Worm (Caenorhabditis elegans) whole organism, young adult: Measurements from ENCODE around the gene snpc-1.2.

Experiments used
- B0019.2 ChIP-seq: fragments of 200-800 bp; sonication (Bioruptor generic); conservative IDR thresholded peaks from 2 replicates; pipeline ENCODE4 v1.3.6; 2022; ENCODE audit warnings: missing genetic modification reagents, missing genetic modification characterization, missing compliant biosample characterization
- B0336.3 ChIP-seq: fragments of 200-800 bp; sonication (Bioruptor generic); IDR thresholded peaks from 2 replicates; pipeline ENCODE4 v1.3.6; 2022; ENCODE audit warnings: missing genetic modification characterization, missing compliant biosample characterization
- C17E4.6 ChIP-seq: fragments of 200-800 bp; sonication (Bioruptor generic); IDR thresholded peaks from 2 replicates; pipeline ENCODE4 v1.3.6; 2022; ENCODE audit warnings: missing genetic modification reagents, missing genetic modification characterization, missing compliant biosample characterization
- D2030.7 ChIP-seq: fragments of 200-800 bp; sonication (Bioruptor generic); IDR thresholded peaks from 2 replicates; pipeline ENCODE4 v1.3.6; 2022; ENCODE audit warnings: missing genetic modification reagents, missing genetic modification characterization, missing compliant biosample characterization
- F33H1.4 ChIP-seq: fragments of 200-800 bp; sonication (Bioruptor generic); IDR thresholded peaks from 2 replicates; pipeline ENCODE4 v1.3.6; 2022; ENCODE audit warnings: missing genetic modification reagents, missing genetic modification characterization, missing compliant biosample characterization
- F57A8.1 ChIP-seq: fragments of 200-800 bp; sonication (Bioruptor generic); optimal IDR thresholded peaks from 2 replicates; lab custom pipeline; 2018; ENCODE audit warnings: mild to moderate bottlenecking, missing genetic modification characterization, moderate library complexity, missing compliant biosample characterization
- T07F8.4 ChIP-seq: sonication (generic microtip); optimal IDR thresholded peaks from 2 replicates; lab custom pipeline; 2016; ENCODE audit warnings: mild to moderate bottlenecking, missing genetic modification characterization, moderate library complexity, missing compliant biosample characterization
- Y53G8AR.9 ChIP-seq: fragments of 200-800 bp; sonication (Bioruptor generic); conservative IDR thresholded peaks from 2 replicates; pipeline ENCODE4 v1.3.6; 2022; ENCODE audit warnings: missing genetic modification reagents, missing genetic modification characterization, missing compliant biosample characterization
- Y79H2A.3 ChIP-seq: fragments of 200-800 bp; sonication (Bioruptor generic); conservative IDR thresholded peaks from 2 replicates; pipeline ENCODE4 v1.3.6; 2022; ENCODE audit warnings: missing genetic modification reagents, missing genetic modification characterization, missing compliant biosample characterization
- akir-1 ChIP-seq: fragments of 200-800 bp; sonication (Bioruptor generic); optimal IDR thresholded peaks from 2 replicates; lab custom pipeline; 2018; ENCODE audit warnings: mild to moderate bottlenecking, missing genetic modification characterization, moderate library complexity, missing compliant biosample characterization
- aptf-3 ChIP-seq: fragments of 200-800 bp; sonication (Bioruptor generic); IDR thresholded peaks from 2 replicates; pipeline ENCODE4 v1.3.6; 2022; ENCODE audit warnings: missing genetic modification characterization, missing compliant biosample characterization
- atf-7 ChIP-seq: sonication (generic microtip); optimal IDR thresholded peaks from 2 replicates; lab custom pipeline; 2017; ENCODE audit warnings: mild to moderate bottlenecking, missing genetic modification characterization, missing compliant biosample characterization
- attf-3 ChIP-seq: fragments of 200-800 bp; sonication (Bioruptor generic); conservative IDR thresholded peaks from 2 replicates; pipeline ENCODE4 v1.3.6; 2022; ENCODE audit warnings: missing genetic modification reagents, missing genetic modification characterization, missing compliant biosample characterization
- ceh-79 ChIP-seq: sonication (generic microtip); optimal IDR thresholded peaks from 2 replicates; lab custom pipeline; 2017; ENCODE audit warnings: mild to moderate bottlenecking, missing genetic modification characterization, missing compliant biosample characterization
- ceh-91 ChIP-seq: fragments of 200-800 bp; sonication (Bioruptor generic); IDR thresholded peaks from 2 replicates; pipeline ENCODE4 v1.3.6; 2022; ENCODE audit warnings: missing genetic modification reagents, missing genetic modification characterization, missing compliant biosample characterization
- dpl-1 ChIP-seq: fragments of 150-350 bp; optimal IDR thresholded peaks from 2 replicates; lab custom pipeline; 2014; ENCODE audit warnings: missing biosample characterization, missing genetic modification reagents, missing genetic modification characterization
- efl-1 ChIP-seq: fragments of 150-350 bp; optimal IDR thresholded peaks from 2 replicates; lab custom pipeline; 2014; ENCODE audit warnings: missing biosample characterization, missing genetic modification reagents, missing genetic modification characterization
- egl-44 ChIP-seq: fragments of 200-800 bp; sonication (Bioruptor generic); IDR thresholded peaks from 2 replicates; pipeline ENCODE4 v1.3.6; 2022; ENCODE audit warnings: missing genetic modification reagents, missing genetic modification characterization, missing compliant biosample characterization
- egrh-3 ChIP-seq: fragments of 200-800 bp; sonication (Bioruptor generic); IDR thresholded peaks from 2 replicates; pipeline ENCODE4 v1.3.6; 2022; ENCODE audit warnings: missing genetic modification reagents, missing genetic modification characterization, missing compliant biosample characterization
- lin-26 ChIP-seq: fragments of 200-800 bp; sonication (Bioruptor generic); IDR thresholded peaks from 2 replicates; pipeline ENCODE4 v1.3.6; 2022; ENCODE audit warnings: missing genetic modification reagents, missing genetic modification characterization, missing compliant biosample characterization
- lin-54 ChIP-seq: fragments of 200-800 bp; sonication (Bioruptor generic); optimal IDR thresholded peaks from 2 replicates; lab custom pipeline; 2018; ENCODE audit warnings: mild to moderate bottlenecking, missing genetic modification characterization, missing compliant biosample characterization
- lir-1 ChIP-seq: fragments of 200-800 bp; sonication (Bioruptor generic); conservative IDR thresholded peaks from 2 replicates; pipeline ENCODE4 v1.3.6; 2022; ENCODE audit warnings: missing genetic modification reagents, missing genetic modification characterization, missing compliant biosample characterization
- lsl-1 ChIP-seq: fragments of 200-800 bp; sonication (Bioruptor generic); optimal IDR thresholded peaks from 2 replicates; lab custom pipeline; 2018; ENCODE audit warnings: mild to moderate bottlenecking, missing genetic modification characterization, moderate library complexity, missing compliant biosample characterization
- madf-6 ChIP-seq: fragments of 200-800 bp; sonication (Bioruptor generic); IDR thresholded peaks from 2 replicates; pipeline ENCODE4 v1.3.6; 2022; ENCODE audit warnings: missing genetic modification reagents, missing genetic modification characterization, missing compliant biosample characterization
- madf-8 ChIP-seq: fragments of 200-800 bp; sonication (Bioruptor generic); conservative IDR thresholded peaks from 2 replicates; pipeline ENCODE4 v1.3.6; 2022; ENCODE audit warnings: missing genetic modification reagents, missing genetic modification characterization, missing compliant biosample characterization
- nfyb-1 ChIP-seq: fragments of 200-800 bp; sonication (Bioruptor generic); IDR thresholded peaks from 2 replicates; pipeline ENCODE4 v1.3.6; 2022; ENCODE audit warnings: missing genetic modification reagents, missing genetic modification characterization, missing compliant biosample characterization
- nhr-80 ChIP-seq: sonication (generic microtip); optimal IDR thresholded peaks from 2 replicates; lab custom pipeline; 2016; ENCODE audit warnings: missing genetic modification characterization, missing compliant biosample characterization
- nhr-90 ChIP-seq: sonication (generic microtip); optimal IDR thresholded peaks from 2 replicates; lab custom pipeline; 2016; ENCODE audit warnings: missing genotype, mild to moderate bottlenecking, missing genetic modification characterization, missing compliant biosample characterization
- rec-8 ChIP-seq, 2 experiments: sonication (generic microtip); optimal IDR thresholded peaks; 2 replicates each; lab custom pipeline; 2016; ENCODE audit warnings: mild to moderate bottlenecking in 2 of 2, missing genetic modification characterization in 2 of 2, missing genetic modification reagents in 2 of 2, missing genotype in 2 of 2, missing biosample characterization in 1 of 2, missing compliant biosample characterization in 1 of 2, moderate library complexity in 1 of 2
- snpc-1.1 ChIP-seq: sonication (generic microtip); optimal IDR thresholded peaks from 2 replicates; lab custom pipeline; 2017; ENCODE audit warnings: missing genetic modification characterization, mild to moderate bottlenecking, missing compliant biosample characterization, antibody characterized with exemption, moderate library complexity, missing genotype, missing genetic modification reagents; ENCODE audit not compliant: insufficient read depth
- snpc-1.3 ChIP-seq: sonication (generic microtip); optimal IDR thresholded peaks from 2 replicates; lab custom pipeline; 2017; ENCODE audit warnings: missing genetic modification characterization, mild to moderate bottlenecking, missing compliant biosample characterization, antibody characterized with exemption, moderate library complexity, missing genotype, missing genetic modification reagents; ENCODE audit not compliant: insufficient read depth
- xnd-1 ChIP-seq: sonication (generic microtip); optimal IDR thresholded peaks from 2 replicates; lab custom pipeline; 2016; ENCODE audit warnings: missing genotype, missing genetic modification reagents, missing genetic modification characterization, missing compliant biosample characterization
- zfh-2 ChIP-seq: fragments of 200-800 bp; sonication (Bioruptor generic); conservative IDR thresholded peaks from 2 replicates; pipeline ENCODE4 v1.3.6; 2022; ENCODE audit warnings: missing genetic modification reagents, missing genetic modification characterization, missing compliant biosample characterization
- ztf-18 ChIP-seq: sonication (generic microtip); optimal IDR thresholded peaks from 2 replicates; lab custom pipeline; 2016; ENCODE audit warnings: missing genotype, mild to moderate bottlenecking, missing genetic modification characterization, missing compliant biosample characterization
- ztf-22 ChIP-seq: fragments of 200-800 bp; sonication (Bioruptor generic); optimal IDR thresholded peaks from 2 replicates; lab custom pipeline; 2018; ENCODE audit warnings: mild to moderate bottlenecking, missing genetic modification characterization, moderate library complexity, missing compliant biosample characterization
- ztf-26 ChIP-seq: sonication (generic microtip); optimal IDR thresholded peaks from 2 replicates; lab custom pipeline; 2017; ENCODE audit warnings: missing genetic modification characterization, missing compliant biosample characterization

Gene snpc-1.2

ce11 chrIII:13169464-13169966 lies at the start of gene snpc-1.2, which contains the start of gene Y39E4B.5:
Gene snpc-1.2 (minus strand): TSS chrIII:13169541.
Gene Y39E4B.5 (plus strand): TSS chrIII:13169916.
- TF ChIP-seq rec-8 (tag; optimal IDR thresholded peaks at IDR 0.05; lab: Kevin White, UChicago) = no peak
- no peak for TF ChIP-seq T07F8.4 (tag; lab: Kevin White, UChicago)
- TF ChIP-seq Y79H2A.3 (GFP tag; lab: Robert Waterston, UW) = no peak
- no peak for TF ChIP-seq snpc-1.1 (tag; lab: Kevin White, UChicago)
- peak; percentile 40; the same call in 1 of the 2 replicates for TF ChIP-seq madf-6
- no peak for TF ChIP-seq nhr-80 (tag; lab: Kevin White, UChicago)
- peak; percentile 7 for TF ChIP-seq lin-54 (GFP tag; lab: Kevin White, UChicago)
- TF ChIP-seq ceh-91 = 0 out of 2 replicates have a peak, but pooled peaks have one; percentile 14
- TF ChIP-seq dpl-1 (GFP tag; lab: Kevin White, UChicago) = peak; percentile 43
- TF ChIP-seq snpc-1.3 = peak; percentile 23
- no peak for TF ChIP-seq zfh-2 (GFP tag; lab: Robert Waterston, UW)
- TF ChIP-seq F57A8.1 (GFP tag; lab: Kevin White, UChicago) = no peak
- no peak for TF ChIP-seq B0019.2 (GFP tag; lab: Robert Waterston, UW)
- peak; percentile 46; the same call in 1 of the 2 replicates for TF ChIP-seq D2030.7 (GFP tag; lab: Robert Waterston, UW)
- TF ChIP-seq nfyb-1 (GFP tag; lab: Robert Waterston, UW) = no peak
- no peak for TF ChIP-seq ceh-79
- TF ChIP-seq F33H1.4 = peak; percentile 76
- peak; percentile 71 for TF ChIP-seq efl-1 (GFP tag; lab: Kevin White, UChicago)
- TF ChIP-seq C17E4.6 = no peak
- peak; percentile 44 for TF ChIP-seq lsl-1 (GFP tag; lab: Kevin White, UChicago)
- TF ChIP-seq xnd-1 (tag; lab: Kevin White, UChicago) = peak; percentile 12
- TF ChIP-seq egrh-3 = no peak

ce11 chrIII:13216488-13217016 lies 47.2 kb upstream of the snpc-1.2 start:
- no peak for TF ChIP-seq B0336.3 (GFP tag; lab: Robert Waterston, UW)
- TF ChIP-seq egl-44 (GFP tag; lab: Robert Waterston, UW) = no peak
- TF ChIP-seq Y53G8AR.9 (GFP tag; lab: Robert Waterston, UW) = no peak
- no peak for TF ChIP-seq atf-7 (tag; lab: Kevin White, UChicago)
- TF ChIP-seq ztf-22 (GFP tag; lab: Kevin White, UChicago) = no peak
- TF ChIP-seq ztf-26 (tag; lab: Kevin White, UChicago) = no peak
- no peak for TF ChIP-seq lin-26
- TF ChIP-seq aptf-3 = no peak
- TF ChIP-seq akir-1 = no peak
- TF ChIP-seq D2030.7 (GFP tag; lab: Robert Waterston, UW) = no peak
- TF ChIP-seq nhr-90 (tag; lab: Kevin White, UChicago) = no peak
- no peak for TF ChIP-seq attf-3 (GFP tag; lab: Robert Waterston, UW)
- TF ChIP-seq lir-1 = no peak
- no peak for TF ChIP-seq ztf-18 (tag; lab: Kevin White, UChicago)
- no peak for TF ChIP-seq madf-8 (GFP tag; lab: Robert Waterston, UW)
- TF ChIP-seq nfyb-1 (GFP tag; lab: Robert Waterston, UW) = no peak
